Worm (Caenorhabditis elegans) whole organism, early embryonic: Measurements from ENCODE around the gene Y69A2AR.31.

ENCODE experiments used
- B0310.2 ChIP-seq: sonication (generic microtip); optimal IDR thresholded peaks from 2 replicates; lab custom pipeline; 2016; ENCODE audit warnings: mild to moderate bottlenecking, missing genetic modification characterization, missing compliant biosample characterization
- ama-1 ChIP-seq: fragments of 150-350 bp; optimal IDR thresholded peaks from 2 replicates; lab custom pipeline; 2014
- ceh-36 ChIP-seq: sonication (generic microtip); optimal IDR thresholded peaks from 2 replicates; lab custom pipeline; 2016; ENCODE audit warnings: missing genetic modification characterization, inconsistent platforms, missing compliant biosample characterization
- ets-7 ChIP-seq: sonication (generic microtip); optimal IDR thresholded peaks from 2 replicates; lab custom pipeline; 2016; ENCODE audit warnings: missing genotype, missing genetic modification characterization, missing compliant biosample characterization
- flt-1 ChIP-seq: fragments of 200-800 bp; sonication (Bioruptor generic); IDR thresholded peaks from 2 replicates; pipeline ENCODE4 v1.3.6; 2022; ENCODE audit warnings: missing genetic modification characterization, missing compliant biosample characterization

ce11 chrIV:2657307-2657706 is 6.5 kb downstream of the Y69A2AR.31 start:
- TF ChIP-seq flt-1 (GFP tag; lab: Robert Waterston, UW), result peak; percentile 77
- no peak for TF ChIP-seq ets-7
- TF ChIP-seq B0310.2 (tag; lab: Kevin White, UChicago), result peak; percentile 35
- TF ChIP-seq ceh-36 (tag; lab: Kevin White, UChicago), result no peak
- TF ChIP-seq ama-1 (lab: Kevin White, UChicago), result no peak
